Worm (Caenorhabditis elegans) whole organism, L4/young adult: ENCODE results near the gene mocs-1.

Experiments used
- W03F9.2 ChIP-seq: fragments of 150-350 bp; optimal IDR thresholded peaks from 2 replicates; lab custom pipeline; 2014; ENCODE audit warnings: missing biosample characterization, missing genetic modification characterization
- dao-5 ChIP-seq: sonication (generic microtip); optimal IDR thresholded peaks from 2 replicates; lab custom pipeline; 2016; ENCODE audit warnings: missing genotype, missing genetic modification characterization, moderate library complexity, missing compliant biosample characterization

ce11 chrX:15420671-15421070 lies 19.9 kb downstream of the mocs-1 start, which contains the start of gene F39D8.3:
- TF ChIP-seq dao-5 (tag; lab: Kevin White, UChicago) (no peak), W03F9.2 (tag; lab: Kevin White, UChicago) (no peak)
